Fruit fly (Drosophila melanogaster): ENCODE measurements around the gene PGAP5.

The PGAP5 gene

DNA sequence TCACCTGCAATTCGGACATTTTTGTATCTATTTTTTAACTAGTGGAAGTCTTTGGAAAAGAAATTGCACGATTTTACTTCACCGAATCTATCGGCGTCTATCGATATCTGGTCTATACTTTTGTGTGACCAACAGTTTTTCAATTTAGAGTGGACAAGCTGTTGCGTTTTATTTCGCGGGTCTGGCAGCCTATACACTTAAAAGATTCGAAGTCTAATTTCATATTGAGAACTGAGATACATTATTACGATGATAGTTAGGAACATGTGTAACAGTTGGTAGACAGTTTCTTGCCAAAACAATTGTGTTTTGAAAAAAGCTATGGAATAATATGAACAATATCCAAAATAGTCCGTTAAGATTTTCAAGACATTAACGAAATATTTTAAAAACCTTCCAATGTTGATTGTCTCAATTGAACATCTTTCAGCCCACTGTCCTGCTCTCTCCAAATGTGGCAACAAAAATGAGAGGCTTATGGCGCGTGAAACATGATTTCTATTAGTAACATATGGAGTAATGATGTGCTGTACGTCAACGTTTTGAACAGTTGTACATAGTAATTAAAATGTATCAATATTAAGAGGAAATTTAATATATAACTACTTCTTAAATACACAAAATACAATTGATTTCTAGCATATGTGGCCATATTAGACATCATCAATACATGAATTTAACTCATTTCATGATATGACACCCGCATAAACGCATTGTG, 36.2 kb upstream of the PGAP5 start, which contains the start of gene Acbp1 (continued):
- TF ChIP-seq lov (optimal IDR thresholded peaks at IDR 0.05) (no peak), lov (GFP tag; IDR thresholded peaks at IDR 0.05) (peak; percentile 76), HLH54F (GFP tag; optimal IDR thresholded peaks at IDR 0.05) (peak; percentile 95), CG3281 (GFP tag; optimal IDR thresholded peaks at IDR 0.05) (peak; percentile 98), tx (GFP tag; optimal IDR thresholded peaks at IDR 0.05) (peak; percentile 97), Vsx1 (GFP tag; optimal IDR thresholded peaks at IDR 0.05) (peak; percentile 96), CHES-1-like (GFP tag; optimal IDR thresholded peaks at IDR 0.05) (peak; percentile 97), rib (GFP tag; IDR thresholded peaks at IDR 0.05) (peak; percentile 84), Aef1 (GFP tag; IDR thresholded peaks at IDR 0.05) (peak; percentile 90), psq (GFP tag; optimal IDR thresholded peaks at IDR 0.05) (peak; percentile 64), grn (GFP tag; optimal IDR thresholded peaks at IDR 0.05) (peak; percentile 67), CG6654 (GFP tag; optimal IDR thresholded peaks at IDR 0.05) (peak; percentile 82), org-1 (GFP tag; optimal IDR thresholded peaks at IDR 0.05) (peak; percentile 97), Xrp1 (GFP tag; IDR thresholded peaks at IDR 0.05) (peak; percentile 93), D (optimal IDR thresholded peaks at IDR 0.05) (no peak), D (GFP tag; optimal IDR thresholded peaks at IDR 0.05) (peak; percentile 95), zfh1 (GFP tag; IDR thresholded peaks at IDR 0.05) (peak; percentile 91), CG7987 (GFP tag; optimal IDR thresholded peaks at IDR 0.05) (peak; percentile 93), slp2 (GFP tag; optimal IDR thresholded peaks at IDR 0.05) (peak; percentile 91), CG11560 (tag; IDR thresholded peaks at IDR 0.05) (peak; percentile 80), TFAM (GFP tag; optimal IDR thresholded peaks at IDR 0.05) (peak; percentile 84), insv (GFP tag; optimal IDR thresholded peaks at IDR 0.05) (peak in 1 of 2 experiments; percentile 86), CG3847 (GFP tag; IDR thresholded peaks at IDR 0.05) (peak; percentile 95), H15 (GFP tag; IDR thresholded peaks at IDR 0.05) (peak; percentile 88), cad (GFP tag; optimal IDR thresholded peaks at IDR 0.05) (no peak), CG6254 (GFP tag; optimal IDR thresholded peaks at IDR 0.05) (peak; percentile 94), Pdp1 (GFP tag; optimal IDR thresholded peaks at IDR 0.05) (peak; percentile 93 to 94), gfzf (GFP tag; optimal IDR thresholded peaks at IDR 0.05) (peak; percentile 84), HLH3B (GFP tag; IDR thresholded peaks at IDR 0.05) (peak; percentile 90), exex (tag; optimal IDR thresholded peaks at IDR 0.05) (peak; percentile 92), ap (GFP tag; IDR thresholded peaks at IDR 0.05) (peak; percentile 78), YL-1 (GFP tag; optimal IDR thresholded peaks at IDR 0.05) (peak; percentile 97), run (tag; optimal IDR thresholded peaks at IDR 0.05) (peak; percentile 98), CG15601 (tag; optimal IDR thresholded peaks at IDR 0.05) (peak; percentile 97), CG9817 (tag; optimal IDR thresholded peaks at IDR 0.05) (peak; percentile 91), CG43689 (GFP tag; IDR thresholded peaks at IDR 0.05) (peak; percentile 39), NC2β (GFP tag; optimal IDR thresholded peaks at IDR 0.05) (peak; percentile 93), CG3995 (GFP tag; optimal IDR thresholded peaks at IDR 0.05) (peak; percentile 61), Blimp-1 (GFP tag; optimal IDR thresholded peaks at IDR 0.05) (peak; percentile 96), btn (GFP tag; optimal IDR thresholded peaks at IDR 0.05) (peak; percentile 86), CG8944 (GFP tag; optimal IDR thresholded peaks at IDR 0.05) (peak; percentile 95), CG9797 (GFP tag; optimal IDR thresholded peaks at IDR 0.05) (peak; percentile 89), CG15269 (tag; optimal IDR thresholded peaks at IDR 0.05) (peak; percentile 97), Sry-δ (GFP tag; optimal IDR thresholded peaks at IDR 0.05) (peak; percentile 89), vnd (GFP tag; IDR thresholded peaks at IDR 0.05; ENCODE audit: partially characterized antibody) (peak; percentile 60), inv (GFP tag; IDR thresholded peaks at IDR 0.05; ENCODE audit: partially characterized antibody) (peak; percentile 64), wor (GFP tag; IDR thresholded peaks at IDR 0.05) (peak; percentile 68), ken (GFP tag; IDR thresholded peaks at IDR 0.05) (peak; percentile 90), NfI (GFP tag; optimal IDR thresholded peaks at IDR 0.05) (peak; percentile 95), ems (GFP tag; optimal IDR thresholded peaks at IDR 0.05) (peak; percentile 90)
